6 worm cellular contexts compared by ENCODE assay signal in genomic region chrII:7790324-7790898, ce11.
TF ChIP-seq lines count a peak whose summit lies in the region.

Gene srlf-1, plus strand, starts transcription at chrII:7790591.

TF ChIP-seq in whole organism, L1 larva, 84 proteins besides CTCF, POLR2A, EP300 and RAD21 (continues in another document):
- TF ChIP-seq nhr-47 (tag; optimal IDR thresholded peaks at IDR 0.05; lab: Kevin White, UChicago) (peak; percentile 41), unc-98 (GFP tag; IDR thresholded peaks at IDR 0.05; lab: Robert Waterston, UW) (no peak), swsn-7 (tag; optimal IDR thresholded peaks at IDR 0.05; lab: Kevin White, UChicago) (peak; percentile 9), ceh-8 (GFP tag; optimal IDR thresholded peaks at IDR 0.05; lab: Kevin White, UChicago) (no peak), grh-1 (GFP tag; IDR thresholded peaks at IDR 0.05; lab: Robert Waterston, UW) (peak; percentile 48), pag-3 (tag; optimal IDR thresholded peaks at IDR 0.05; lab: Kevin White, UChicago; ENCODE audit: borderline replicate concordance, insufficient read depth) (no peak), nhr-90 (tag; optimal IDR thresholded peaks at IDR 0.05; lab: Kevin White, UChicago; ENCODE audit: poor library complexity) (peak; percentile 32), nhr-84 (tag; optimal IDR thresholded peaks at IDR 0.05; lab: Kevin White, UChicago) (no peak), xbp-1 (tag; optimal IDR thresholded peaks at IDR 0.05; lab: Kevin White, UChicago) (peak; percentile 5), unc-86 (tag; optimal IDR thresholded peaks at IDR 0.05; lab: Kevin White, UChicago) (no peak), fkh-8 (tag; optimal IDR thresholded peaks at IDR 0.05; lab: Kevin White, UChicago) (no peak), ceh-63 (GFP tag; optimal IDR thresholded peaks at IDR 0.05; lab: Kevin White, UChicago) (no peak), snu-23 (GFP tag; optimal IDR thresholded peaks at IDR 0.05; lab: Kevin White, UChicago) (peak; percentile 38), nhr-28 (tag; optimal IDR thresholded peaks at IDR 0.05; lab: Kevin White, UChicago) (no peak), lin-35 (GFP tag; optimal IDR thresholded peaks at IDR 0.05; lab: Kevin White, UChicago) (peak in 1 of 2 experiments; percentile 23)

TF ChIP-seq in whole organism, L2 larva, 48 proteins besides CTCF, POLR2A, EP300 and RAD21 (continues in another document):
- TF ChIP-seq egl-27 (tag; optimal IDR thresholded peaks at IDR 0.05; lab: Kevin White, UChicago) (no peak), nhr-21 (tag; optimal IDR thresholded peaks at IDR 0.05; lab: Kevin White, UChicago) (peak; percentile 13), mab-5 (tag; optimal IDR thresholded peaks at IDR 0.05; lab: Kevin White, UChicago) (no peak), elt-3 (tag; optimal IDR thresholded peaks at IDR 0.05; lab: Kevin White, UChicago) (no peak), ama-1 (optimal IDR thresholded peaks at IDR 0.05; lab: Kevin White, UChicago) (peak; percentile 83), lin-13 (GFP tag; optimal IDR thresholded peaks at IDR 0.05; lab: Kevin White, UChicago) (no peak), nhr-77 (tag; optimal IDR thresholded peaks at IDR 0.05; lab: Kevin White, UChicago) (no peak), ZK546.5 (tag; optimal IDR thresholded peaks at IDR 0.05; lab: Kevin White, UChicago) (no peak), sma-3 (GFP tag; optimal IDR thresholded peaks at IDR 0.05; lab: Kevin White, UChicago) (peak; percentile 65), unc-39 (tag; optimal IDR thresholded peaks at IDR 0.05; lab: Kevin White, UChicago) (no peak), nhr-23 (tag; optimal IDR thresholded peaks at IDR 0.05; lab: Kevin White, UChicago) (no peak), nhr-25 (tag; optimal IDR thresholded peaks at IDR 0.05; lab: Kevin White, UChicago) (peak; percentile 18), fos-1 (tag; optimal IDR thresholded peaks at IDR 0.05; lab: Kevin White, UChicago) (no peak), blmp-1 (tag; optimal IDR thresholded peaks at IDR 0.05; lab: Kevin White, UChicago; ENCODE audit: insufficient read depth) (peak; percentile 31), lsy-2 (tag; optimal IDR thresholded peaks at IDR 0.05; lab: Kevin White, UChicago) (no peak), F13H6.1 (tag; optimal IDR thresholded peaks at IDR 0.05; lab: Kevin White, UChicago) (no peak)

TF ChIP-seq in whole organism, L3 larva, 47 proteins besides CTCF, POLR2A, EP300 and RAD21:
- TF ChIP-seq ama-1 (optimal IDR thresholded peaks at IDR 0.05; lab: Kevin White, UChicago) (peak; percentile 79), fkh-2 (tag; optimal IDR thresholded peaks at IDR 0.05; lab: Kevin White, UChicago) (no peak), elt-3 (tag; optimal IDR thresholded peaks at IDR 0.05; lab: Kevin White, UChicago) (peak in 1 of 3 experiments; percentile 50), nhr-23 (tag; optimal IDR thresholded peaks at IDR 0.05; lab: Kevin White, UChicago) (peak; percentile 60), nhr-25 (tag; optimal IDR thresholded peaks at IDR 0.05; lab: Kevin White, UChicago) (peak; percentile 74)

TF ChIP-seq in whole organism, L4 larva, 104 proteins besides CTCF, POLR2A, EP300 and RAD21:
- peak; percentile 34 for TF ChIP-seq nhr-28 (tag; optimal IDR thresholded peaks at IDR 0.05; lab: Kevin White, UChicago)
- peak; percentile 16 for TF ChIP-seq gei-8 (GFP tag; optimal IDR thresholded peaks at IDR 0.05; lab: Kevin White, UChicago)
- no peak for TF ChIP-seq unc-62 (GFP tag; optimal IDR thresholded peaks at IDR 0.05 in 1 of 2; lab: Kevin White, UChicago)
- TF ChIP-seq unc-62 (tag; optimal IDR thresholded peaks at IDR 0.05; lab: Kevin White, UChicago): no peak
- TF ChIP-seq ama-1 (optimal IDR thresholded peaks at IDR 0.05; lab: Kevin White, UChicago): peak; percentile 90
- TF ChIP-seq mxl-2 (GFP tag; conservative IDR thresholded peaks at IDR 0.05; lab: Robert Waterston, UW): 0 out of 2 replicates have a peak, but pooled peaks have one; percentile 34
- no peak for TF ChIP-seq ceh-62 (tag; optimal IDR thresholded peaks at IDR 0.05; lab: Kevin White, UChicago)
- peak; percentile 14 for TF ChIP-seq hlh-11 (tag; optimal IDR thresholded peaks at IDR 0.05; lab: Kevin White, UChicago)

TF ChIP-seq in whole organism, early embryonic, 17 proteins besides CTCF, POLR2A, EP300 and RAD21:
- TF ChIP-seq ama-1 (optimal IDR thresholded peaks at IDR 0.05; lab: Kevin White, UChicago): peak; percentile 68
- no peak for TF ChIP-seq hnd-1 (tag; optimal IDR thresholded peaks at IDR 0.05; lab: Kevin White, UChicago)

TF ChIP-seq in whole organism, young adult, 124 proteins besides CTCF, POLR2A, EP300 and RAD21:
- TF ChIP-seq mcd-1 (GFP tag; IDR thresholded peaks at IDR 0.05; lab: Robert Waterston, UW) (0 out of 2 replicates have a peak, but pooled peaks have one; percentile 8), lin-40 (tag; optimal IDR thresholded peaks at IDR 0.05; lab: Kevin White, UChicago) (peak; percentile 11), C17E4.6 (GFP tag; IDR thresholded peaks at IDR 0.05; lab: Robert Waterston, UW) (no peak), attf-3 (GFP tag; conservative IDR thresholded peaks at IDR 0.05; lab: Robert Waterston, UW) (no peak), sea-2 (GFP tag; IDR thresholded peaks at IDR 0.05; lab: Robert Waterston, UW) (no peak), ama-1 (optimal IDR thresholded peaks at IDR 0.05; lab: Kevin White, UChicago) (peak; percentile 43), ama-1 (GFP tag; optimal IDR thresholded peaks at IDR 0.05; lab: Kevin White, UChicago) (no peak), F37B4.10 (GFP tag; IDR thresholded peaks at IDR 0.05; lab: Robert Waterston, UW) (0 out of 2 replicates have a peak, but pooled peaks have one; percentile 18), ztf-26 (tag; optimal IDR thresholded peaks at IDR 0.05; lab: Kevin White, UChicago) (peak; percentile 42)
